Worm (Caenorhabditis elegans) whole organism, late embryonic: ENCODE measurements around the gene cmtr-2.

Source experiments
- K02D7.2 ChIP-seq: sonication (generic microtip); optimal IDR thresholded peaks from 2 replicates; lab custom pipeline; 2017; ENCODE audit warnings: mild to moderate bottlenecking, missing genetic modification characterization, missing compliant biosample characterization
- ama-1 ChIP-seq: fragments of 150-350 bp; optimal IDR thresholded peaks from 2 replicates; lab custom pipeline; 2014
- fkh-10 ChIP-seq: fragments of 150-350 bp; optimal IDR thresholded peaks from 2 replicates; lab custom pipeline; 2014; ENCODE audit warnings: missing biosample characterization, missing genetic modification reagents, missing genetic modification characterization
- sox-4 ChIP-seq: sonication (generic microtip); optimal IDR thresholded peaks from 2 replicates; lab custom pipeline; 2017; ENCODE audit warnings: mild to moderate bottlenecking, missing genetic modification characterization, inconsistent platforms, missing compliant biosample characterization

ce11 chrIII:6579398-6579797 is 35.8 kb upstream of the cmtr-2 start, which contains the start of gene F27B3.8:
- TF ChIP-seq fkh-10 (no peak), K02D7.2 (no peak), ama-1 (no peak), sox-4 (tag; lab: Kevin White, UChicago) (no peak)
